Fruit fly (Drosophila melanogaster): Measurements from ENCODE around the gene Mdh2.

dm6 chr3R:18277406-18277805 is 51.2 kb downstream of the Mdh2 start:
- TF ChIP-seq psq (optimal IDR thresholded peaks at IDR 0.05): no peak
- TF ChIP-seq insv (optimal IDR thresholded peaks at IDR 0.05): no peak
- TF ChIP-seq Myc (optimal IDR thresholded peaks at IDR 0.05): no peak
- no peak for TF ChIP-seq h (optimal IDR thresholded peaks at IDR 0.05)

Data from Kc167 (cell line).